Fruit fly (Drosophila melanogaster): ENCODE results near the gene tomb.

tomb gene

dm6 chr2L:5536658-5537057, at the start of gene tomb:
Gene tomb (minus strand): TSS chr2L:5536758.
- TF ChIP-seq Sin3A (optimal IDR thresholded peaks at IDR 0.05) (no peak), h (optimal IDR thresholded peaks at IDR 0.05) (no peak), psq (optimal IDR thresholded peaks at IDR 0.05) (no peak), Myc (optimal IDR thresholded peaks at IDR 0.05) (no peak), insv (optimal IDR thresholded peaks at IDR 0.05) (no peak), ttk (optimal IDR thresholded peaks at IDR 0.05) (no peak)

DNA sequence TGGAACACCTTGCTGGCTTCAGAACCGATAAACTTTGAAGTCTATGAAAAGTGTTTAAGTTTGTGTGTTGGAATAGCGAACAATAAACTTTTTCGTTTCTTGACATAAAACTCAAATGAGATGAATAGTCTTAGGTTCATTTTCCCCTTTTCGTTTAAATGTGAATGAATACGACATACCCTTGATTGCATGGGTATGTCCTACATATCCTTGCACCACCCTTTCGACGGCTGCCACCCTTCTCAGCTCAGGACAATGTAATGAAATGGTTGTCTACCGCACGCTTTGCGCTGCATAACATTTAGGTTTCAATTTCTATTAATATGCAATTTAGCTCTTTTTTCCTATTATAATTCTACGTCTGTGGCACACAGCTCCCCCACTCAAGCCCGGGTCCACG, 44.5 kb upstream of the tomb start, which contains the start of gene CG14011:
Gene CG14011, minus strand, starts transcription at position 101 of the 400 bp plus-strand sequence.
- TF ChIP-seq psq (optimal IDR thresholded peaks at IDR 0.05) (no peak), ttk (optimal IDR thresholded peaks at IDR 0.05) (no peak), insv (optimal IDR thresholded peaks at IDR 0.05) (no peak), Sin3A (optimal IDR thresholded peaks at IDR 0.05) (no peak), h (optimal IDR thresholded peaks at IDR 0.05) (no peak), Myc (optimal IDR thresholded peaks at IDR 0.05) (no peak)

DNA sequence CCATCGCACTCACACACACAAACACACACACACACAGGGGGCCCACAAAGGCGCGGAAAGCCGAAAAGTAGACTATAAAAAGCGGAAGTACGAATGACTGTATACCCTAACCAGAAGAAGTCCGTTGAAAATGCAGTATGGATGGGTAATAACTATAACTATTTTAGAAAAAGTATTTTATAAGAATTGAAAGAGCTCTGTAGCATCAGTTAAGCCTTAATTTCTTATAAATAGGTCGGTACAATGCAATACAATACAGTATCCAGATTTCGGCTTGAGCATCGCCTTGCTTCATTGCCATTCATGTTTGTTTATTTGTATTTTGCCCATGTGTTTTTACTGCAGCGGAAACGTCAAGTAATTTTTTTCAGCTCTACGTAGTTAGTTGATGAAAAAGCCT, 32.9 kb upstream of the tomb start:
- TF ChIP-seq Sin3A (optimal IDR thresholded peaks at IDR 0.05): no peak
- no peak for TF ChIP-seq Myc (optimal IDR thresholded peaks at IDR 0.05)
- no peak for TF ChIP-seq h (optimal IDR thresholded peaks at IDR 0.05)
- no peak for TF ChIP-seq psq (optimal IDR thresholded peaks at IDR 0.05)
- TF ChIP-seq ttk (optimal IDR thresholded peaks at IDR 0.05): no peak

DNA sequence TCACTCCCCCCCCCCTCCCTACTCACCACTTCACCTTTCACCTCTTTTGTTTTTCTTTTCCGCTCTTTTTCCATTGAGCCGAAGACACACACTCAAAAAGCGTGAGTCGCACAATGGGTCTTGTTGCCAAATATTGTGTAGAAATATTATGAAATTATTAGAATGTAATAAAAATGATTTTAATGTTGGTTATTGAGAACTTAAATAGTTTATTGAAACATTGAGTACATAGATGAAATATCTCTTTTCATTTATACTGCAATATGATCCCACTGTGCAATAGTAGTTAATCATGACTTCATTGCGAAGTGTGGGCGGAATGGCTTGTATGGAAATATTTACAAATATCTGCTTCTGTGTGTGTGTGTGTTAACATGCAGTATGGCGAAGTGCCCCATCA, 30.5 kb upstream of the tomb start:
- TF ChIP-seq psq (optimal IDR thresholded peaks at IDR 0.05) (no peak), Sin3A (optimal IDR thresholded peaks at IDR 0.05) (no peak), Myc (optimal IDR thresholded peaks at IDR 0.05) (no peak), ttk (optimal IDR thresholded peaks at IDR 0.05) (no peak), insv (optimal IDR thresholded peaks at IDR 0.05) (no peak), h (optimal IDR thresholded peaks at IDR 0.05) (no peak)

DNA sequence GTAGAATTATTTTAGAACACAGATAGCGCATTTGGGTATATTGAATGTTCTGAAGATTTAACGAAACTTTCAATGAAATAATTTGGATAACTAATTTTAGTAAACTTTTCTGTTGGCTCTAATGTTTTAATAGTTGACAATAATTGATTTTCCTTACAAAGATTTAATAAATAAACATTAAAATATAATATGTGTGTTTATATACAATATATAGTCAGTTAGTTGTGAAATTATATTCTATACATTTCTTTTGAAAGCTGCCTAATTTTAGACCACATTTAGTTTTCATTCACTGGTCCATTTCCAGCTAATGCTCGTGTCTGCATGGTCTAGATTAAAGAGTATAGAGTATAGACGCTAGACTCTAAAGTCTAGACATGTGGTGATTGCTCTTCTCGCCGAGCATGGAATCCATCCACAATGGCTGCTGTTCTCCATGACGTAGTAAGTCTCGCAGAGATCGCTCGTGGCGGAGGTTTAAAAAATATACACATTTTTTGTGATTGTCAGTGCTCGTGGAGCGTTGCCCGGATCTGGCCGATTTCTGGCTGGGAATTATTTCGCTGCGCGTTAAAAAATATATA, 22.3 kb upstream of the tomb start, which contains the start of gene GluRIIB:
Gene GluRIIB, plus strand, starts transcription at position 534 of the 584 bp plus-strand sequence.
- TF ChIP-seq h (optimal IDR thresholded peaks at IDR 0.05) (no peak), insv (optimal IDR thresholded peaks at IDR 0.05) (no peak), psq (optimal IDR thresholded peaks at IDR 0.05) (no peak), Sin3A (optimal IDR thresholded peaks at IDR 0.05) (no peak), Myc (optimal IDR thresholded peaks at IDR 0.05) (no peak), ttk (optimal IDR thresholded peaks at IDR 0.05) (no peak)

DNA sequence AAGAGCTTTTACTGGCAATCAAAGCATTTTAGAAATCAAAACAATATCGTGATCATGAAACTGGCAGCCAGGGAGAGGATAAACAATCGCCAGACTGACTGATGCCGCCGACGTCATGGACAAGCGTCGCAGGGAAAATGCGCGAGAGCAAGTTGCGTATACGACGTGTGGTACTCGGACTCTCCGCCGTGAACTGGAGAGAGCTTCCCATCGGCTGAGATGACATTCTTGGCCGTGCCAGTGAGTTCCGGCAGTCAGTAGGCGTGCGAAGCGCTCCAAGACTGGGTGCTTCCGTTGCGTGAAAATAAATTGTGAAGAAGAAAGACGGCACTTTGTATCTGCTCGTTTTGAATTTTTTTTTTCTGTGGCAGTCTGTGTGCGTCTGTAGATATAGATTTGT, 18.3 kb upstream of the tomb start, which contains the start of gene GluRIIA:
Gene GluRIIA, plus strand, starts transcription at position 255 of the 400 bp plus-strand sequence.
- TF ChIP-seq Myc (optimal IDR thresholded peaks at IDR 0.05) (no peak), Sin3A (optimal IDR thresholded peaks at IDR 0.05) (no peak), ttk (optimal IDR thresholded peaks at IDR 0.05) (no peak), insv (optimal IDR thresholded peaks at IDR 0.05) (no peak), psq (optimal IDR thresholded peaks at IDR 0.05) (no peak), h (optimal IDR thresholded peaks at IDR 0.05) (no peak)

DNA sequence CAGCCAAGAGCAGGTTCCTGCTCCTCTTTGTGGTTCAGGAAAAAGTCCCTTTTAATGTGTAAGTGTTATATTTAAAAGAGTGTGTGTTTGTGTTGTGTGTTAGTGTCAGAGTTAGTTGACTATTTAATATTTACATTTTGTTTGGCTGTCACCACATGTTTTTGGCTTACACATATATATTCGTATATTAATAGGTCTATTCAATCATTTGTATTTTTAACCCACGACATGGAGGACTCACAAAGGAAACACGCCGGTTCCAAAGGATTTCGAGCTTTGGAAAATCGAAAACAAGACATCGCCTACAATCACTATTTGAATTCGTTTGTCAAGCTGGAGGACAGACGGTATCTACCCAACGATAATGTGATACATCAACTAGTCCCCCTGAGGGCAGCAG, 17.2 kb upstream of the tomb start, which contains the start of the genes CG14013 and CG14017:
Gene CG14013, minus strand, starts transcription at position 101 of the 400 bp plus-strand sequence.
Gene CG14017, plus strand, starts transcription at position 148 of the 400 bp plus-strand sequence.
- no peak for TF ChIP-seq ttk (optimal IDR thresholded peaks at IDR 0.05)
- no peak for TF ChIP-seq h (optimal IDR thresholded peaks at IDR 0.05)
- no peak for TF ChIP-seq Sin3A (optimal IDR thresholded peaks at IDR 0.05)
- TF ChIP-seq psq (optimal IDR thresholded peaks at IDR 0.05): no peak
- no peak for TF ChIP-seq Myc (optimal IDR thresholded peaks at IDR 0.05)
- TF ChIP-seq insv (optimal IDR thresholded peaks at IDR 0.05): no peak

DNA sequence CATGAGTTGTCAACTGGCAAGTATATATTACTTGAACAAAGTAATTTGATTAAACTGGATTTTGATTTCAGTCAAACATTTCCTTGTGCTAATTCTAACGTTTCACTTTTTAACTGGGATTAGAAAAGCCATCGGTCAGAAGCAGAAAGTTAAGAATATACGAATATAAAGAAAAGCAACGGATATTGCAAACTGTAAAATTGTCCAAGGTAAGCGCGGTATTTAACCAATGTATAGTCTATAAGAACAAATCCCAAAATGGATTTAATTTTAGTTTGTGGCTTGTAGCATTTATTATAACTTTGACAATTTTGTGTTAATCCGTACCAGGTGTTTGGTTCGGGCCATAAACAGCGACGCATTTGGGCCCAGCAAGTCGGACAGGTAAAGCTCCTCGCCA, 15.0 kb upstream of the tomb start, which contains the start of gene CG18269:
Gene CG18269, plus strand, starts transcription at position 301 of the 400 bp plus-strand sequence.
- TF ChIP-seq h (optimal IDR thresholded peaks at IDR 0.05) (no peak), Sin3A (optimal IDR thresholded peaks at IDR 0.05) (no peak), Myc (optimal IDR thresholded peaks at IDR 0.05) (no peak), ttk (optimal IDR thresholded peaks at IDR 0.05) (no peak), insv (optimal IDR thresholded peaks at IDR 0.05) (no peak), psq (optimal IDR thresholded peaks at IDR 0.05) (no peak)

- no peak for TF ChIP-seq Sin3A (optimal IDR thresholded peaks at IDR 0.05)
- TF ChIP-seq Myc (optimal IDR thresholded peaks at IDR 0.05): no peak
- no peak for TF ChIP-seq insv (optimal IDR thresholded peaks at IDR 0.05)
- no peak for TF ChIP-seq psq (optimal IDR thresholded peaks at IDR 0.05)
- TF ChIP-seq ttk (optimal IDR thresholded peaks at IDR 0.05): no peak
- no peak for TF ChIP-seq h (optimal IDR thresholded peaks at IDR 0.05)
These were observed 14.2 kb upstream of the tomb start, which contains the start of gene CG14014 for dm6 chr2L:5550735-5551134. Gene CG14014 (minus strand): TSS chr2L:5550835.

DNA sequence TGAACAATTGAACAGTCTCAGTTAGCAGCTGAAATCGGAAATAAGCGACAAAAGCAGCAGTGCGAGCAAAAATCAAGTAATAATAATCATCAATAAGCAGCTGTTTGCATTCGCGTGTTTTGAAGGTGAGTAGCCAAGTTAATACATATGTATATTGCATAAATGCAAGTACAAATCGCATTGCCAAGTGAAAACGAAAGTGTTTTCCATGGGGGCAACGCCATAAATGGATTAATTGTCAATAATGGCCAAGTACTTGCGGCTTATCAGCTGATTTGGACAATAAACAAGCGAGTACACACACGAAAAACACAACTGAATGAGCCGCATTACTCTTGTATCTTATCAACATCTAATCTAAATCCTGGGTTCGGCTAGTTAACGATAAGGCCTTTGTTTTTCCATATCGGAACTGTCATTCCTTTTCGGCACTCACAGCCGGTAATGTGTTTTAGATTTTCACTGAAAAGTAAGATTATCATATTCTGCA, 10.8 kb upstream of the tomb start:
- TF ChIP-seq Myc (optimal IDR thresholded peaks at IDR 0.05): no peak
- no peak for TF ChIP-seq psq (optimal IDR thresholded peaks at IDR 0.05)
- no peak for TF ChIP-seq h (optimal IDR thresholded peaks at IDR 0.05)
- TF ChIP-seq Sin3A (optimal IDR thresholded peaks at IDR 0.05): no peak
- no peak for TF ChIP-seq insv (optimal IDR thresholded peaks at IDR 0.05)
- no peak for TF ChIP-seq ttk (optimal IDR thresholded peaks at IDR 0.05)

- TF ChIP-seq psq (optimal IDR thresholded peaks at IDR 0.05): no peak
These were observed 10.1 kb upstream of the tomb start, which contains the start of gene Oscillin for dm6 chr2L:5546518-5547287. Gene Oscillin (plus strand): TSS chr2L:5547086.

DNA sequence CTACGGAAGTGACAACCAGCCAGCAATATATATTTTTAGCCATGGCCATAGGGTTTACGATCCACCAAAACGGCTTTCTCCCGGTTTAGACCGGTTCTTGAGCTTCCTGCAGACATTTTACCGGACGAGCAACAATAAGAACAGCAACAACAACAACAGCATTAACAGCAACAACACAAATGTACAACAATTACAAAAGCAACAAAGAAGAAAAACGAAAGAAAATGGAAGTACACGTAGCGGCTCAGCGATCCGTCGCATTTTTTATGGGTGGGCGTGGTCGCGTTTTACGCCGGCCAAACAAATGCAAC, 9.6 kb upstream of the tomb start:
- no peak for TF ChIP-seq Sin3A (optimal IDR thresholded peaks at IDR 0.05)
- TF ChIP-seq h (optimal IDR thresholded peaks at IDR 0.05): no peak
- TF ChIP-seq insv (optimal IDR thresholded peaks at IDR 0.05): no peak
- no peak for TF ChIP-seq psq (optimal IDR thresholded peaks at IDR 0.05)
- no peak for TF ChIP-seq ttk (optimal IDR thresholded peaks at IDR 0.05)
- no peak for TF ChIP-seq Myc (optimal IDR thresholded peaks at IDR 0.05)

Measured in Kc167 (cell line).